Fruit fly (Drosophila melanogaster) whole organism, wandering third instar larva: Measurements from ENCODE around the gene CG14013.

Source experiments
- Abd-B ChIP-seq: fragments of >200 bp; optimal IDR thresholded peaks from 2 replicates; lab custom pipeline; 2017; ENCODE audit warnings: missing biosample characterization, missing genetic modification characterization
- CG32264 ChIP-seq: fragments of 200-800 bp; sonication (Bioruptor generic); optimal IDR thresholded peaks from 2 replicates; lab custom pipeline; 2016; ENCODE audit warnings: missing biosample characterization, missing genetic modification characterization
- CG9705 ChIP-seq: fragments of 200-800 bp; sonication (Bioruptor generic); optimal IDR thresholded peaks from 2 replicates; lab custom pipeline; 2018; ENCODE audit warnings: missing biosample characterization, mild to moderate bottlenecking, missing genetic modification characterization
- CrebA ChIP-seq: fragments of 200-800 bp; sonication (Bioruptor generic); optimal IDR thresholded peaks from 2 replicates; lab custom pipeline; 2016; ENCODE audit warnings: missing biosample characterization, mild to moderate bottlenecking, missing genetic modification characterization, borderline replicate concordance
- Dfd ChIP-seq: fragments of >200 bp; optimal IDR thresholded peaks from 2 replicates; lab custom pipeline; 2017; ENCODE audit warnings: missing biosample characterization, missing genetic modification characterization
- Dif ChIP-seq: fragments of 200-275, 200-300 bp; sonication (Bioruptor generic); optimal IDR thresholded peaks from 2 replicates; lab custom pipeline; 2018; ENCODE audit warnings: missing biosample characterization, missing genetic modification characterization; ENCODE audit not compliant: partially characterized antibody
- GATAd ChIP-seq: sonication (Bioruptor generic); optimal IDR thresholded peaks from 2 replicates; lab custom pipeline; 2016; ENCODE audit warnings: missing biosample characterization, missing genetic modification characterization
- HLH106 ChIP-seq: fragments of 200-800 bp; optimal IDR thresholded peaks from 3 replicates; lab custom pipeline; 2019; ENCODE audit warnings: missing biosample characterization, mild to moderate bottlenecking, missing genetic modification characterization, moderate library complexity
- Hnf4 ChIP-seq: fragments of 200-800 bp; sonication (Bioruptor generic); optimal IDR thresholded peaks from 2 replicates; lab custom pipeline; 2016; ENCODE audit warnings: missing biosample characterization, mild to moderate bottlenecking, missing genetic modification characterization
- Hr78 ChIP-seq: fragments of >200 bp; optimal IDR thresholded peaks from 2 replicates; lab custom pipeline; 2017; ENCODE audit warnings: missing biosample characterization, missing genetic modification characterization
- Hr83 ChIP-seq: fragments of 200-300 bp; sonication (Bioruptor generic); optimal IDR thresholded peaks from 2 replicates; lab custom pipeline; 2016; ENCODE audit warnings: missing biosample characterization, mild to moderate bottlenecking, missing genetic modification characterization, moderate library complexity; ENCODE audit not compliant: poor library complexity, severe bottlenecking
- Jra ChIP-seq: sonication (Bioruptor generic); optimal IDR thresholded peaks from 2 replicates; lab custom pipeline; 2016; ENCODE audit warnings: missing biosample characterization, missing genetic modification characterization
- Mio ChIP-seq: sonication (Bioruptor generic); optimal IDR thresholded peaks from 2 replicates; lab custom pipeline; 2016; ENCODE audit warnings: missing biosample characterization, missing genetic modification characterization
- Myc ChIP-seq: fragments of >200 bp; optimal IDR thresholded peaks from 2 replicates; lab custom pipeline; 2017
- N ChIP-seq: fragments of >200 bp; optimal IDR thresholded peaks from 2 replicates; lab custom pipeline; 2018; ENCODE audit warnings: missing biosample characterization, missing external identifiers, missing genetic modification characterization
- OdsH ChIP-seq: fragments of 200-800 bp; sonication (Bioruptor generic); optimal IDR thresholded peaks from 2 replicates; lab custom pipeline; 2016; ENCODE audit warnings: missing biosample characterization, mild to moderate bottlenecking, missing genetic modification characterization
- Rel ChIP-seq, 2 experiments: fragments of 200-800 bp; sonication (Bioruptor generic) in 1 of 2; optimal IDR thresholded peaks; 2 replicates in 1 of 2; 3 replicates in 1 of 2; lab custom pipeline; 2016 to 2019; ENCODE audit warnings: mild to moderate bottlenecking in 2 of 2, missing biosample characterization in 2 of 2, missing genetic modification characterization in 2 of 2, moderate library complexity in 1 of 2
- Sp1 ChIP-seq: fragments of 200-800 bp; sonication (Bioruptor generic); optimal IDR thresholded peaks from 3 replicates; lab custom pipeline; 2019; ENCODE audit warnings: missing biosample characterization, mild to moderate bottlenecking, missing genetic modification characterization, moderate library complexity
- Vsx2 ChIP-seq: fragments of 200-300, 225-300 bp; sonication (Bioruptor generic); optimal IDR thresholded peaks from 2 replicates; lab custom pipeline; 2018; ENCODE audit warnings: missing biosample characterization, missing genetic modification characterization; ENCODE audit not compliant: partially characterized antibody
- br ChIP-seq: fragments of 200-800 bp; sonication (Bioruptor generic); optimal IDR thresholded peaks from 2 replicates; lab custom pipeline; 2016; ENCODE audit warnings: missing biosample characterization, missing genetic modification characterization
- brk ChIP-seq: fragments of 200-800 bp; sonication (Bioruptor generic); optimal IDR thresholded peaks from 2 replicates; lab custom pipeline; 2016; ENCODE audit warnings: missing biosample characterization, mild to moderate bottlenecking, missing genetic modification characterization
- dl ChIP-seq, 2 experiments: fragments of 175-275, 200-275 bp in 1 of 2; fragments of 200-275 bp in 1 of 2; sonication (Bioruptor generic); optimal IDR thresholded peaks; lab custom pipeline; 2018; ENCODE audit warnings: mild to moderate bottlenecking in 2 of 2, missing biosample characterization in 2 of 2, missing genetic modification characterization in 2 of 2, moderate library complexity in 2 of 2; ENCODE audit not compliant: partially characterized antibody in 2 of 2, insufficient read depth in 1 of 2
- dmrt93B ChIP-seq: fragments of 200-800 bp; sonication (Bioruptor generic); optimal IDR thresholded peaks from 2 replicates; lab custom pipeline; 2018; ENCODE audit warnings: missing biosample characterization, mild to moderate bottlenecking, missing genetic modification characterization
- dsf ChIP-seq: sonication (Bioruptor generic); optimal IDR thresholded peaks from 2 replicates; lab custom pipeline; 2016; ENCODE audit warnings: missing biosample characterization, missing genetic modification characterization, borderline replicate concordance
- ey ChIP-seq: fragments of 200-800 bp; sonication (Bioruptor generic); optimal IDR thresholded peaks from 2 replicates; lab custom pipeline; 2016; ENCODE audit warnings: missing biosample characterization, missing genetic modification characterization
- foxo ChIP-seq, 2 experiments: fragments of 200-800 bp; sonication (Bioruptor generic); optimal IDR thresholded peaks; 2 replicates in 1 of 2; 3 replicates in 1 of 2; lab custom pipeline; 2016 to 2017; ENCODE audit warnings: missing biosample characterization in 2 of 2, missing genetic modification characterization in 2 of 2
- fru ChIP-seq: fragments of 200-800 bp; sonication (Bioruptor generic); optimal IDR thresholded peaks from 3 replicates; lab custom pipeline; 2016; ENCODE audit warnings: missing biosample characterization, mild to moderate bottlenecking, missing genetic modification characterization
- h ChIP-seq: fragments of 200-800 bp; sonication (Bioruptor generic); optimal IDR thresholded peaks from 3 replicates; lab custom pipeline; 2016; ENCODE audit warnings: missing biosample characterization, mild to moderate bottlenecking, missing genetic modification characterization
- jim ChIP-seq: fragments of 175-275, 200-325 bp; sonication (Bioruptor generic); optimal IDR thresholded peaks from 2 replicates; lab custom pipeline; 2016; ENCODE audit warnings: missing biosample characterization, mild to moderate bottlenecking, missing genetic modification characterization
- lola ChIP-seq: fragments of >200 bp; optimal IDR thresholded peaks from 2 replicates; lab custom pipeline; 2017; ENCODE audit warnings: missing biosample characterization, missing genetic modification characterization
- pan ChIP-seq: fragments of >200 bp; optimal IDR thresholded peaks from 2 replicates; lab custom pipeline; 2017
- psq ChIP-seq: fragments of 200-800 bp; sonication (Bioruptor generic); optimal IDR thresholded peaks from 3 replicates; lab custom pipeline; 2017; ENCODE audit warnings: missing biosample characterization, mild to moderate bottlenecking, missing genetic modification characterization, moderate library complexity
- rgr ChIP-seq: fragments of 200-800 bp; sonication (Bioruptor generic); optimal IDR thresholded peaks from 3 replicates; lab custom pipeline; 2016; ENCODE audit warnings: missing biosample characterization, mild to moderate bottlenecking, missing genetic modification characterization
- sage ChIP-seq: fragments of 200-800 bp; sonication (Bioruptor generic); optimal IDR thresholded peaks from 2 replicates; lab custom pipeline; 2016; ENCODE audit warnings: missing biosample characterization, mild to moderate bottlenecking, missing genetic modification characterization
- sv ChIP-seq: fragments of 200-800 bp; sonication (Bioruptor generic); optimal IDR thresholded peaks from 3 replicates; lab custom pipeline; 2016; ENCODE audit warnings: missing biosample characterization, missing genetic modification characterization
- tai ChIP-seq: sonication (Bioruptor generic); optimal IDR thresholded peaks from 2 replicates; lab custom pipeline; 2016; ENCODE audit warnings: missing biosample characterization, missing genetic modification characterization
- usp ChIP-seq: fragments of >200 bp; optimal IDR thresholded peaks from 2 replicates; lab custom pipeline; 2017; ENCODE audit warnings: missing biosample characterization, missing genetic modification characterization
- woc ChIP-seq: sonication (Bioruptor generic); optimal IDR thresholded peaks from 2 replicates; lab custom pipeline; 2016; ENCODE audit warnings: missing biosample characterization, mild to moderate bottlenecking, missing genetic modification characterization

Gene CG14013

dm6 chr2L:5519846-5520384 lies 33.7 kb downstream of the CG14013 start, which contains the start of the genes CG7382 and cl:
TSS of gene CG7382 (minus strand) at chr2L:5519896.
TSS of gene cl (plus strand) at chr2L:5520135.
- TF ChIP-seq Hr78, result no peak
- no peak for TF ChIP-seq Hnf4 (GFP tag; lab: Kevin White, UChicago)
- TF ChIP-seq jim, result no peak
- no peak for TF ChIP-seq sage (GFP tag; lab: Kevin White, UChicago)
- TF ChIP-seq Rel (GFP tag; optimal IDR thresholded peaks at IDR 0.05; lab: Kevin White, UChicago), result no peak
- peak; percentile 56 for TF ChIP-seq Rel (tag; optimal IDR thresholded peaks at IDR 0.05; lab: Kevin White, UChicago)
- no peak for TF ChIP-seq GATAd (GFP tag; lab: Kevin White, UChicago)
- peak; percentile 20 for TF ChIP-seq CG9705 (GFP tag; lab: Kevin White, UChicago)
- TF ChIP-seq dl (GFP tag; optimal IDR thresholded peaks at IDR 0.05; lab: Kevin White, UChicago; ENCODE audit: insufficient read depth in 1 of 2, partially characterized antibody in 2 of 2), result no peak
- TF ChIP-seq ey (GFP tag; lab: Kevin White, UChicago), result no peak
- TF ChIP-seq tai (GFP tag; lab: Kevin White, UChicago), result no peak
- no peak for TF ChIP-seq CG32264
- peak; percentile 12 for TF ChIP-seq fru (GFP tag; lab: Kevin White, UChicago)
- no peak for TF ChIP-seq Hr83
- no peak for TF ChIP-seq lola (GFP tag; lab: Kevin White, UChicago)
- TF ChIP-seq HLH106 (tag; lab: Kevin White, UChicago), result peak; percentile 71
- no peak for TF ChIP-seq Jra (GFP tag; lab: Kevin White, UChicago)
- TF ChIP-seq Dif, result no peak
- TF ChIP-seq dsf (GFP tag; lab: Kevin White, UChicago), result no peak
- TF ChIP-seq Mio (GFP tag; lab: Kevin White, UChicago), result no peak
- TF ChIP-seq dmrt93B (GFP tag; lab: Kevin White, UChicago), result peak; percentile 44
- TF ChIP-seq sv (GFP tag; lab: Kevin White, UChicago), result no peak
- no peak for TF ChIP-seq brk (GFP tag; lab: Kevin White, UChicago)
- no peak for TF ChIP-seq pan
- TF ChIP-seq OdsH (GFP tag; lab: Kevin White, UChicago), result peak; percentile 5
- no peak for TF ChIP-seq Abd-B (GFP tag; lab: Kevin White, UChicago)
- TF ChIP-seq woc (GFP tag; lab: Kevin White, UChicago), result no peak
- no peak for TF ChIP-seq br
- no peak for TF ChIP-seq N (GFP tag; lab: Kevin White, UChicago)
- peak; percentile 50 for TF ChIP-seq h (GFP tag; lab: Kevin White, UChicago)
- TF ChIP-seq Dfd (GFP tag; lab: Kevin White, UChicago), result no peak
- peak; percentile 30 for TF ChIP-seq Sp1 (GFP tag; lab: Kevin White, UChicago)
- peak; percentile 12 for TF ChIP-seq rgr
- no peak for TF ChIP-seq CrebA (GFP tag; lab: Kevin White, UChicago)
- TF ChIP-seq usp (GFP tag; lab: Kevin White, UChicago), result no peak
- peak; percentile 19 for TF ChIP-seq psq
- no peak for TF ChIP-seq Vsx2
- peak; percentile 99 for TF ChIP-seq Myc (lab: Kevin White, UChicago)
- peak in 1 of 2 experiments; percentile 64 for TF ChIP-seq foxo (GFP tag; optimal IDR thresholded peaks at IDR 0.05; lab: Kevin White, UChicago)

DNA sequence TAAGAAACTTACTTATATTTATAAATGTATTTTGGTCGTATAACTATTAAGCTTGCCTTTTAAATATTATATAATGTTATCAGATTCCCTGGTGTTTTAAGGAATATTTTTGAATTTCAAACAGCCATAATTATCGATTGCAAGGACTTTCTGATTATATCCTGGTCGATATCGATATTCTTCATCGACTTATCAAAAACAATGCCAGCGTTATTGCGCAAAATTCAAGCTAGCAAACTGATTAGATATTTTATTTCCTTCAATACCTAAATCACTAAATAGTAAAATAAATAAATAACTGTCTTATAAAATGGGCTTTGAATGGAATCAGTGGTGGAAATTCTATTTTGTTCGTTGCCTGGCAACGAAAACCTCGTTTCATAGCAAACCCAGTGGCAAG lies 36.3 kb downstream of the CG14013 start, which contains the start of gene CG14020:
Gene CG14020, plus strand, starts transcription at position 345 of the 400 bp plus-strand sequence.
- TF ChIP-seq brk (GFP tag; lab: Kevin White, UChicago), result no peak
- TF ChIP-seq GATAd (GFP tag; lab: Kevin White, UChicago), result no peak
- no peak for TF ChIP-seq Hnf4 (GFP tag; lab: Kevin White, UChicago)
- TF ChIP-seq CG32264, result no peak
- no peak for TF ChIP-seq h (GFP tag; lab: Kevin White, UChicago)
- no peak for TF ChIP-seq OdsH (GFP tag; lab: Kevin White, UChicago)
- no peak for TF ChIP-seq usp (GFP tag; lab: Kevin White, UChicago)
- TF ChIP-seq br, result no peak
- no peak for TF ChIP-seq ey (GFP tag; lab: Kevin White, UChicago)
- TF ChIP-seq sage (GFP tag; lab: Kevin White, UChicago), result no peak
- TF ChIP-seq N (GFP tag; lab: Kevin White, UChicago), result no peak
- TF ChIP-seq CrebA (GFP tag; lab: Kevin White, UChicago), result no peak
- TF ChIP-seq psq, result no peak
- TF ChIP-seq Vsx2, result no peak
- TF ChIP-seq fru (GFP tag; lab: Kevin White, UChicago), result no peak
- TF ChIP-seq woc (GFP tag; lab: Kevin White, UChicago), result no peak
- no peak for TF ChIP-seq lola (GFP tag; lab: Kevin White, UChicago)
- TF ChIP-seq, all 38 proteins: peak for 0
